Worm (Caenorhabditis elegans) whole organism, L2 larva: ENCODE measurements around the gene K02D10.1.
A peak's percentile ranks its signal among the peaks of the same experiment; 100 is the strongest.

Experiments used
- C34F6.9 ChIP-seq: fragments of 150-350 bp; optimal IDR thresholded peaks from 2 replicates; lab custom pipeline; 2014; ENCODE audit warnings: missing biosample characterization, missing genetic modification characterization
- F13H6.1 ChIP-seq: sonication (generic microtip); optimal IDR thresholded peaks from 2 replicates; lab custom pipeline; 2016; ENCODE audit warnings: missing genetic modification characterization, missing compliant biosample characterization
- R02D3.7 ChIP-seq: fragments of 150-350 bp; optimal IDR thresholded peaks from 2 replicates; lab custom pipeline; 2014; ENCODE audit warnings: missing biosample characterization, missing genetic modification characterization
- Y55F3AM.14 ChIP-seq: fragments of 200-800 bp; sonication (Bioruptor generic); optimal IDR thresholded peaks from 2 replicates; lab custom pipeline; 2018; ENCODE audit warnings: mild to moderate bottlenecking, missing genetic modification characterization, missing compliant biosample characterization
- ZK546.5 ChIP-seq: sonication (generic microtip); optimal IDR thresholded peaks from 2 replicates; lab custom pipeline; 2017; ENCODE audit warnings: missing biosample characterization, missing genetic modification characterization
- alr-1 ChIP-seq: fragments of 150-350 bp; optimal IDR thresholded peaks from 2 replicates; lab custom pipeline; 2014; ENCODE audit warnings: missing biosample characterization, missing genetic modification characterization
- aly-2 ChIP-seq: fragments of 150-350 bp; optimal IDR thresholded peaks from 2 replicates; lab custom pipeline; 2014; ENCODE audit warnings: missing biosample characterization, missing genetic modification characterization
- ama-1 ChIP-seq: fragments of 150-350 bp; optimal IDR thresholded peaks from 2 replicates; lab custom pipeline; 2018; ENCODE audit warnings: inconsistent platforms
- blmp-1 ChIP-seq: sonication (generic microtip); optimal IDR thresholded peaks from 2 replicates; lab custom pipeline; 2017; ENCODE audit warnings: missing genetic modification characterization, mild to moderate bottlenecking, missing compliant biosample characterization, antibody characterized with exemption, moderate library complexity; ENCODE audit not compliant: insufficient read depth
- ceh-16 ChIP-seq: fragments of 150-350 bp; optimal IDR thresholded peaks from 2 replicates; lab custom pipeline; 2014; ENCODE audit warnings: missing biosample characterization, missing genetic modification characterization
- ceh-82 ChIP-seq: fragments of 150-350 bp; optimal IDR thresholded peaks from 2 replicates; lab custom pipeline; 2014; ENCODE audit warnings: missing biosample characterization, missing genetic modification characterization
- crh-2 ChIP-seq: sonication (generic microtip); optimal IDR thresholded peaks from 2 replicates; lab custom pipeline; 2017; ENCODE audit warnings: missing biosample characterization, missing genetic modification characterization
- dmd-4 ChIP-seq: sonication (generic microtip); optimal IDR thresholded peaks from 2 replicates; lab custom pipeline; 2017; ENCODE audit warnings: missing biosample characterization, missing genetic modification characterization
- egl-27 ChIP-seq: sonication (generic microtip); optimal IDR thresholded peaks from 3 replicates; lab custom pipeline; 2017; ENCODE audit warnings: missing biosample characterization, missing genetic modification reagents, missing genetic modification characterization
- elt-1 ChIP-seq: fragments of 150-350 bp; optimal IDR thresholded peaks from 2 replicates; lab custom pipeline; 2014; ENCODE audit warnings: missing biosample characterization, missing genetic modification characterization
- elt-3 ChIP-seq: sonication (generic microtip); optimal IDR thresholded peaks from 2 replicates; lab custom pipeline; 2017; ENCODE audit warnings: missing biosample characterization, missing genetic modification characterization
- fos-1 ChIP-seq: fragments of 150-350 bp; optimal IDR thresholded peaks from 2 replicates; lab custom pipeline; 2014; ENCODE audit warnings: missing biosample characterization, missing genetic modification characterization
- gmeb-1 ChIP-seq: fragments of 150-350 bp; optimal IDR thresholded peaks from 2 replicates; lab custom pipeline; 2014; ENCODE audit warnings: missing biosample characterization, missing genetic modification characterization
- lin-11 ChIP-seq: fragments of 150-350 bp; sonication (generic microtip); optimal IDR thresholded peaks from 2 replicates; lab custom pipeline; 2014; ENCODE audit warnings: missing biosample characterization, missing genetic modification characterization, inconsistent platforms, mixed read lengths
- lin-13 ChIP-seq: fragments of 150-350 bp; optimal IDR thresholded peaks from 2 replicates; lab custom pipeline; 2014; ENCODE audit warnings: missing biosample characterization, missing genetic modification reagents, missing genetic modification characterization
- lin-39 ChIP-seq: fragments of 150-350 bp; optimal IDR thresholded peaks from 2 replicates; lab custom pipeline; 2014; ENCODE audit warnings: missing biosample characterization, missing genetic modification reagents, missing genetic modification characterization
- lsy-2 ChIP-seq, 2 experiments: fragments of 150-350 bp in 1 of 2; sonication (generic microtip) in 1 of 2; optimal IDR thresholded peaks; 2 replicates each; lab custom pipeline; 2014 to 2017; ENCODE audit warnings: missing biosample characterization in 2 of 2, missing genetic modification characterization in 2 of 2
- mab-5 ChIP-seq: fragments of 150-350 bp; optimal IDR thresholded peaks from 2 replicates; lab custom pipeline; 2014; ENCODE audit warnings: missing biosample characterization, missing genetic modification characterization
- mbf-1 ChIP-seq: sonication (generic microtip); optimal IDR thresholded peaks from 2 replicates; lab custom pipeline; 2017; ENCODE audit warnings: missing biosample characterization, missing genetic modification characterization
- mdl-1 ChIP-seq, 2 experiments: fragments of 150-350 bp in 1 of 2; sonication (generic microtip) in 1 of 2; optimal IDR thresholded peaks; 2 replicates each; lab custom pipeline; 2017; ENCODE audit warnings: missing biosample characterization in 2 of 2, missing genetic modification characterization in 2 of 2
- nhr-10 ChIP-seq: sonication (generic microtip); optimal IDR thresholded peaks from 2 replicates; lab custom pipeline; 2017; ENCODE audit warnings: missing biosample characterization, missing genetic modification characterization
- nhr-11 ChIP-seq: fragments of 150-350 bp; optimal IDR thresholded peaks from 2 replicates; lab custom pipeline; 2014; ENCODE audit warnings: missing biosample characterization, missing genetic modification characterization
- nhr-12 ChIP-seq: fragments of 150-350 bp; optimal IDR thresholded peaks from 2 replicates; lab custom pipeline; 2014; ENCODE audit warnings: missing biosample characterization, missing genetic modification characterization
- nhr-129 ChIP-seq: fragments of 150-350 bp; optimal IDR thresholded peaks from 2 replicates; lab custom pipeline; 2014; ENCODE audit warnings: missing biosample characterization, missing genetic modification characterization
- nhr-21 ChIP-seq: fragments of 150-350 bp; optimal IDR thresholded peaks from 2 replicates; lab custom pipeline; 2014; ENCODE audit warnings: missing biosample characterization, missing genetic modification characterization
- nhr-23 ChIP-seq: fragments of 150-350 bp; optimal IDR thresholded peaks from 2 replicates; lab custom pipeline; 2014; ENCODE audit warnings: missing biosample characterization, missing genetic modification reagents, missing genetic modification characterization
- nhr-237 ChIP-seq: fragments of 150-350 bp; optimal IDR thresholded peaks from 2 replicates; lab custom pipeline; 2014; ENCODE audit warnings: missing biosample characterization, missing genetic modification characterization
- nhr-25 ChIP-seq: fragments of 150-350 bp; sonication (generic microtip); optimal IDR thresholded peaks from 3 replicates; lab custom pipeline; 2014; ENCODE audit warnings: missing biosample characterization, missing genetic modification characterization
- nhr-6 ChIP-seq: fragments of 150-350 bp; optimal IDR thresholded peaks from 2 replicates; lab custom pipeline; 2014; ENCODE audit warnings: missing biosample characterization, missing genetic modification characterization
- nhr-77 ChIP-seq: fragments of 150-350 bp; optimal IDR thresholded peaks from 2 replicates; lab custom pipeline; 2014; ENCODE audit warnings: missing biosample characterization, missing genetic modification characterization
- peb-1 ChIP-seq: fragments of 150-350 bp; optimal IDR thresholded peaks from 2 replicates; lab custom pipeline; 2014; ENCODE audit warnings: missing biosample characterization, missing genetic modification characterization
- sem-4 ChIP-seq: fragments of 150-350 bp; optimal IDR thresholded peaks from 2 replicates; lab custom pipeline; 2014; ENCODE audit warnings: missing biosample characterization, missing genetic modification reagents, missing genetic modification characterization
- skn-1 ChIP-seq: sonication (generic microtip); optimal IDR thresholded peaks from 2 replicates; lab custom pipeline; 2017; ENCODE audit warnings: missing biosample characterization, missing genetic modification characterization
- sma-3 ChIP-seq: sonication (generic microtip); optimal IDR thresholded peaks from 2 replicates; lab custom pipeline; 2016; ENCODE audit warnings: missing genetic modification reagents, missing genetic modification characterization, missing compliant biosample characterization
- sma-9 ChIP-seq, 2 experiments: fragments of 150-350 bp in 1 of 2; sonication (generic microtip) in 1 of 2; optimal IDR thresholded peaks; 2 replicates each; lab custom pipeline; 2014 to 2016; ENCODE audit warnings: missing genetic modification characterization in 2 of 2, mild to moderate bottlenecking in 1 of 2, missing biosample characterization in 1 of 2, missing compliant biosample characterization in 1 of 2, missing genetic modification reagents in 1 of 2, moderate library complexity in 1 of 2
- snpc-4 ChIP-seq: fragments of 150-350 bp; optimal IDR thresholded peaks from 2 replicates; lab custom pipeline; 2014; ENCODE audit warnings: missing biosample characterization, missing genetic modification characterization
- unc-39 ChIP-seq: fragments of 150-350 bp; optimal IDR thresholded peaks from 2 replicates; lab custom pipeline; 2014; ENCODE audit warnings: missing biosample characterization, missing genetic modification characterization
- unc-55 ChIP-seq: fragments of 150-350 bp; sonication (generic microtip); optimal IDR thresholded peaks from 3 replicates; lab custom pipeline; 2014; ENCODE audit warnings: missing biosample characterization, missing genetic modification reagents, missing genetic modification characterization
- unc-62 ChIP-seq: fragments of 150-350 bp; optimal IDR thresholded peaks from 2 replicates; lab custom pipeline; 2014; ENCODE audit warnings: missing biosample characterization, missing genetic modification reagents, missing genetic modification characterization
- zag-1 ChIP-seq: fragments of 150-350 bp; optimal IDR thresholded peaks from 2 replicates; lab custom pipeline; 2014; ENCODE audit warnings: missing biosample characterization, missing genetic modification characterization
- ztf-1 ChIP-seq: fragments of 200-800 bp; sonication (Bioruptor generic); conservative IDR thresholded peaks from 2 replicates; pipeline ENCODE4 v1.3.6; 2022; ENCODE audit warnings: missing genetic modification characterization, missing compliant biosample characterization
- ztf-11 ChIP-seq: sonication (generic microtip); optimal IDR thresholded peaks from 2 replicates; lab custom pipeline; 2017; ENCODE audit warnings: missing biosample characterization, missing genetic modification characterization
- ztf-4 ChIP-seq: fragments of 150-350 bp; optimal IDR thresholded peaks from 2 replicates; lab custom pipeline; 2014; ENCODE audit warnings: missing biosample characterization, missing genetic modification characterization

Gene K02D10.1

DNA sequence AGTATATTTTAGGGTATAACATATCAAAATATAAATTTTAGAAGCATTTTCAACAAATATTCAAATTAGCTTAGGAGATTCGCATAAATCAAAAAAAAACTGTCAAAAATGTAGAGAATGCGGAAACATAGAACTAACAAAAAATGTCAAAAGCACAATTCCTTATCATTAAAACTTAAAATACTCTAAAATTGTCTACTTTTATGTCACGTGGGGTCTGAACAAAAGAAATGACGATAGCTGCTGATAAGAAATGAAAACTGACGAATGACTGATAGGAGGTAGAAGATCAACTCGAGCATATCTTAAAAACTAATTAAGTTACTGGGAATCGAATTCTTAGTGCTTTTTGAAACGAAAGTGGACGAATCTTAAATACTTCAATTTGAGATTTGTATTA, 35.7 kb upstream of the K02D10.1 start:
- peak; percentile 94 for TF ChIP-seq sma-9 (GFP tag; optimal IDR thresholded peaks at IDR 0.05; lab: Kevin White, UChicago)
- no peak for TF ChIP-seq sma-9 (tag; optimal IDR thresholded peaks at IDR 0.05; lab: Kevin White, UChicago)
- no peak for TF ChIP-seq alr-1
- peak; percentile 61 for TF ChIP-seq fos-1 (tag; lab: Kevin White, UChicago)
- no peak for TF ChIP-seq lin-11 (tag; lab: Kevin White, UChicago)
- no peak for TF ChIP-seq mbf-1 (tag; lab: Kevin White, UChicago)
- no peak for TF ChIP-seq nhr-237 (tag; lab: Kevin White, UChicago)
- TF ChIP-seq ztf-1 (GFP tag; lab: Robert Waterston, UW): no peak
- no peak for TF ChIP-seq ztf-4
- peak; percentile 57 for TF ChIP-seq gmeb-1 (tag; lab: Kevin White, UChicago)
- peak; percentile 43 for TF ChIP-seq crh-2 (tag; lab: Kevin White, UChicago)
- TF ChIP-seq mdl-1 (tag; optimal IDR thresholded peaks at IDR 0.05; lab: Kevin White, UChicago): peak; percentile 34 to 56
- TF ChIP-seq, all 48 proteins: peak for 5

DNA sequence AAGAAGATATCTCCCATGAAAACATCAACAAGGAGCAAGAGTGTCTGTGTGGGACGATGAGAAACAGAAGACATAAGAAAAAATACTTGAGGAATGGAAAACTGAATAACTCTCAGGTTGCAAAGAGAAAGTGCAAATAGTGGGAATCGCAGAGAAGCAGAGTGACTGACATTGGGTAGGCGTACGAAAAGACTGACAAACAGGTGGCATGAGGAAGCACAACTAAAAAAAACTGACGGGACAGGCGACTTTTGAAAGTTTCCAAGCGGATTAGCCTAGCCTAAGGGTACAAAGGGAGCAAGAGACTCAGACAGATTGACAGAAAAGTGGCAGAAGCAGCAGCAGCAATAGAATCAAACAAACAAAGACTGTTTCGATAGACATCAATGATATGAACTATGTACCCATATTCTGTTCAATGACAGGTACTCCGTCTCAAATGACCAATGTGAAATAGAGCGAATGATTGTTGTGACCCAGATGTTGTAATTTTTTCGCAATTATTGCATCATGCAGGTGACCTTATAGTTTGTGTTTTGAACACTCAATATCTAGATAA, 34.9 kb upstream of the K02D10.1 start:
- TF ChIP-seq C34F6.9 (tag; lab: Kevin White, UChicago) (peak; percentile 34), R02D3.7 (tag; lab: Kevin White, UChicago) (no peak), nhr-21 (no peak), snpc-4 (tag; lab: Kevin White, UChicago) (no peak), mab-5 (tag; lab: Kevin White, UChicago) (no peak), nhr-11 (tag; lab: Kevin White, UChicago) (no peak), ceh-16 (tag; lab: Kevin White, UChicago) (no peak), sma-3 (no peak), mbf-1 (tag; lab: Kevin White, UChicago) (no peak), ceh-82 (tag; lab: Kevin White, UChicago) (no peak), unc-55 (GFP tag; lab: Kevin White, UChicago) (peak; percentile 35), nhr-129 (tag; lab: Kevin White, UChicago) (peak; percentile 98), ZK546.5 (no peak), ztf-1 (GFP tag; lab: Robert Waterston, UW) (no peak), nhr-237 (tag; lab: Kevin White, UChicago) (no peak), crh-2 (tag; lab: Kevin White, UChicago) (peak; percentile 40), peb-1 (tag; lab: Kevin White, UChicago) (no peak), zag-1 (tag; lab: Kevin White, UChicago) (no peak), lin-39 (no peak), nhr-25 (tag; lab: Kevin White, UChicago) (peak; percentile 61), F13H6.1 (peak; percentile 86), sem-4 (no peak), lin-13 (no peak), blmp-1 (peak; percentile 32), aly-2 (tag; lab: Kevin White, UChicago) (no peak), sma-9 (GFP tag; optimal IDR thresholded peaks at IDR 0.05; lab: Kevin White, UChicago) (peak; percentile 70), sma-9 (tag; optimal IDR thresholded peaks at IDR 0.05; lab: Kevin White, UChicago) (no peak), ama-1 (lab: Kevin White, UChicago) (no peak), skn-1 (tag; lab: Kevin White, UChicago) (no peak), mdl-1 (tag; optimal IDR thresholded peaks at IDR 0.05; lab: Kevin White, UChicago) (no peak), lsy-2 (tag; optimal IDR thresholded peaks at IDR 0.05; lab: Kevin White, UChicago) (peak in 1 of 2 experiments; percentile 32), unc-62 (GFP tag; lab: Kevin White, UChicago) (no peak), fos-1 (tag; lab: Kevin White, UChicago) (peak; percentile 26), gmeb-1 (tag; lab: Kevin White, UChicago) (no peak), alr-1 (no peak), egl-27 (tag; lab: Kevin White, UChicago) (no peak), unc-39 (no peak), nhr-12 (tag; lab: Kevin White, UChicago) (no peak), elt-3 (tag; lab: Kevin White, UChicago) (no peak), nhr-6 (peak; percentile 32), lin-11 (tag; lab: Kevin White, UChicago) (no peak), Y55F3AM.14 (no peak), ztf-4 (peak; percentile 57), dmd-4 (tag; lab: Kevin White, UChicago) (no peak), nhr-10 (tag; lab: Kevin White, UChicago) (no peak), elt-1 (no peak), ztf-11 (tag; lab: Kevin White, UChicago) (no peak), nhr-77 (tag; lab: Kevin White, UChicago) (no peak), nhr-23 (no peak)
